Fruit fly (Drosophila melanogaster) whole organism, embryonic: ENCODE data around the gene CG18095.

Experiments used
- Ada2b ChIP-seq: fragments of 200-800 bp; sonication (Bioruptor generic); IDR thresholded peaks from 2 replicates; pipeline ENCODE4 v1.3.6; 2022; ENCODE audit warnings: missing biosample characterization, missing genetic modification characterization
- Bdp1 ChIP-seq: fragments of 200-800 bp; sonication (Bioruptor generic); optimal IDR thresholded peaks from 3 replicates; lab custom pipeline; 2016; ENCODE audit warnings: missing biosample characterization, missing genetic modification characterization
- Bgb ChIP-seq: fragments of 200-800 bp; sonication (Bioruptor generic); IDR thresholded peaks from 2 replicates; pipeline ENCODE4 v1.3.6; 2022; ENCODE audit warnings: missing biosample characterization, missing genetic modification characterization; ENCODE audit not compliant: partially characterized antibody
- CG10267 ChIP-seq: fragments of 200-800 bp; sonication (Bioruptor generic); optimal IDR thresholded peaks from 2 replicates; lab custom pipeline; 2018; ENCODE audit warnings: missing biosample characterization, mild to moderate bottlenecking, missing genetic modification characterization, moderate library complexity
- CG12219 ChIP-seq: fragments of 200-800 bp; sonication (Bioruptor generic); optimal IDR thresholded peaks from 3 replicates; lab custom pipeline; 2018; ENCODE audit warnings: missing biosample characterization, mild to moderate bottlenecking, missing genetic modification characterization
- CG1603 ChIP-seq: fragments of 200-800 bp; sonication (Bioruptor generic); optimal IDR thresholded peaks from 2 replicates; lab custom pipeline; 2019; ENCODE audit warnings: missing biosample characterization, mild to moderate bottlenecking, missing genetic modification characterization, moderate library complexity
- CG18011 ChIP-seq: fragments of 200-800 bp; sonication (Bioruptor generic); optimal IDR thresholded peaks from 2 replicates; lab custom pipeline; 2017; ENCODE audit warnings: missing biosample characterization, missing genetic modification characterization, mild to moderate bottlenecking, moderate library complexity, missing genotype
- CG18262 ChIP-seq: fragments of 200-800 bp; optimal IDR thresholded peaks from 3 replicates; lab custom pipeline; 2019; ENCODE audit warnings: missing biosample characterization, mild to moderate bottlenecking, missing genetic modification characterization, moderate library complexity
- CG31365 ChIP-seq: fragments of 200-800 bp; sonication (Bioruptor generic); optimal IDR thresholded peaks from 2 replicates; lab custom pipeline; 2018; ENCODE audit warnings: missing biosample characterization, mild to moderate bottlenecking, missing genetic modification characterization
- CG3163 ChIP-seq: fragments of 200-800 bp; sonication (Bioruptor generic); optimal IDR thresholded peaks from 3 replicates; lab custom pipeline; 2016; ENCODE audit warnings: missing biosample characterization, missing genetic modification characterization
- CG33213 ChIP-seq: fragments of 200-800 bp; sonication (Bioruptor generic); optimal IDR thresholded peaks from 3 replicates; lab custom pipeline; 2016; ENCODE audit warnings: missing biosample characterization, missing genetic modification characterization
- CG34224 ChIP-seq: fragments of 200-800 bp; sonication (Bioruptor generic); IDR thresholded peaks from 3 replicates; pipeline ENCODE4 v1.3.6; 2022; ENCODE audit warnings: missing biosample characterization, missing genetic modification characterization; ENCODE audit not compliant: partially characterized antibody
- CG4617 ChIP-seq: fragments of 200-800 bp; sonication (Bioruptor generic); optimal IDR thresholded peaks from 3 replicates; lab custom pipeline; 2016; ENCODE audit warnings: missing biosample characterization, missing genetic modification characterization, borderline replicate concordance
- CG7357 ChIP-seq: fragments of 200-800 bp; sonication (Bioruptor generic); IDR thresholded peaks from 3 replicates; pipeline ENCODE4 v1.3.6; 2022; ENCODE audit warnings: missing biosample characterization, missing genetic modification characterization
- CG7839 ChIP-seq: fragments of 200-800 bp; sonication (Bioruptor generic); optimal IDR thresholded peaks from 3 replicates; lab custom pipeline; 2018; ENCODE audit warnings: missing biosample characterization, mild to moderate bottlenecking, missing genetic modification characterization, moderate library complexity
- CG9609 ChIP-seq: fragments of 200-800 bp; sonication (Bioruptor generic); optimal IDR thresholded peaks from 3 replicates; lab custom pipeline; 2016; ENCODE audit warnings: missing biosample characterization, missing genetic modification characterization
- CG9817 ChIP-seq: fragments of 200-800 bp; sonication (Bioruptor generic); optimal IDR thresholded peaks from 2 replicates; lab custom pipeline; 2018; ENCODE audit warnings: missing biosample characterization, mild to moderate bottlenecking, missing genetic modification characterization, moderate library complexity
- Dip3 ChIP-seq: fragments of 200-800 bp; sonication (Bioruptor generic); optimal IDR thresholded peaks from 3 replicates; lab custom pipeline; 2016; ENCODE audit warnings: missing biosample characterization, missing genetic modification characterization
- HmgZ ChIP-seq: fragments of 200-800 bp; sonication (Bioruptor generic); optimal IDR thresholded peaks from 2 replicates; lab custom pipeline; 2018; ENCODE audit warnings: missing biosample characterization, mild to moderate bottlenecking, missing genetic modification characterization
- Hr51 ChIP-seq, 2 experiments: fragments of 200-800 bp; sonication (Bioruptor generic); optimal IDR thresholded peaks; 2 replicates in 1 of 2; 3 replicates in 1 of 2; lab custom pipeline; 2016 to 2018; ENCODE audit warnings: missing biosample characterization in 2 of 2, missing genetic modification characterization in 2 of 2, mild to moderate bottlenecking in 1 of 2, moderate library complexity in 1 of 2
- Jarid2 ChIP-seq: fragments of 200-800 bp; sonication (Bioruptor generic); optimal IDR thresholded peaks from 3 replicates; lab custom pipeline; 2017; ENCODE audit warnings: mild to moderate bottlenecking, missing biosample characterization, missing genetic modification reagents, missing genetic modification characterization
- Kr ChIP-seq: fragments of 200-800 bp; sonication (Bioruptor generic); optimal IDR thresholded peaks from 2 replicates; lab custom pipeline; 2017; ENCODE audit warnings: missing biosample characterization, mild to moderate bottlenecking, missing genetic modification characterization
- Oli ChIP-seq: fragments of 200-800 bp; sonication (Bioruptor generic); optimal IDR thresholded peaks from 2 replicates; lab custom pipeline; 2018; ENCODE audit warnings: missing biosample characterization, mild to moderate bottlenecking, missing genetic modification characterization, moderate library complexity
- TFAM ChIP-seq: fragments of 200-800 bp; sonication (Bioruptor generic); optimal IDR thresholded peaks from 2 replicates; lab custom pipeline; 2017; ENCODE audit warnings: missing biosample characterization, missing genetic modification characterization, inconsistent platforms
- Taf1 ChIP-seq: fragments of 200-800 bp; sonication (Bioruptor generic); IDR thresholded peaks from 2 replicates; pipeline ENCODE4 v1.3.6; 2022; ENCODE audit warnings: missing biosample characterization, missing genetic modification characterization
- ab ChIP-seq: fragments of 200-800 bp; sonication (Bioruptor generic); optimal IDR thresholded peaks from 2 replicates; lab custom pipeline; 2016; ENCODE audit warnings: missing biosample characterization, missing genetic modification characterization
- danr ChIP-seq: fragments of 200-800 bp; sonication (Bioruptor generic); IDR thresholded peaks from 2 replicates; pipeline ENCODE4 v1.3.6; 2022; ENCODE audit warnings: missing biosample characterization, missing genetic modification characterization
- dmrt99B ChIP-seq: fragments of 200-800 bp; sonication (Bioruptor generic); optimal IDR thresholded peaks from 2 replicates; lab custom pipeline; 2018; ENCODE audit warnings: missing biosample characterization, mild to moderate bottlenecking, missing genetic modification characterization, moderate library complexity
- dpn ChIP-seq, 2 experiments: fragments of 200-800 bp; sonication (Bioruptor generic); optimal IDR thresholded peaks; 3 replicates each; lab custom pipeline; 2016; ENCODE audit warnings: missing biosample characterization in 2 of 2, missing genetic modification characterization in 2 of 2
- dysf ChIP-seq: fragments of 200-800 bp; sonication (Bioruptor generic); IDR thresholded peaks from 3 replicates; pipeline ENCODE4 v1.3.6; 2022; ENCODE audit warnings: missing biosample characterization, missing genetic modification characterization
- ems ChIP-seq: fragments of 200-800 bp; sonication (Bioruptor generic); optimal IDR thresholded peaks from 3 replicates; lab custom pipeline; 2016; ENCODE audit warnings: missing biosample characterization, missing genetic modification characterization
- fu2 ChIP-seq: fragments of 200-800 bp; sonication (Bioruptor generic); optimal IDR thresholded peaks from 2 replicates; lab custom pipeline; 2016; ENCODE audit warnings: missing biosample characterization, missing genetic modification characterization
- gsb ChIP-seq: fragments of 200-800 bp; sonication (Bioruptor generic); IDR thresholded peaks from 2 replicates; pipeline ENCODE4 v1.3.6; 2022; ENCODE audit warnings: missing biosample characterization, missing genetic modification characterization
- gt ChIP-seq: fragments of 200-800 bp; sonication (Bioruptor generic); IDR thresholded peaks from 2 replicates; pipeline ENCODE4 v1.3.6; 2022; ENCODE audit warnings: missing biosample characterization, missing genetic modification characterization
- org-1 ChIP-seq: fragments of 200-800 bp; sonication (Bioruptor generic); optimal IDR thresholded peaks from 2 replicates; lab custom pipeline; 2017; ENCODE audit warnings: missing biosample characterization, missing genetic modification characterization
- pfk ChIP-seq: fragments of 200-800 bp; sonication (Bioruptor generic); optimal IDR thresholded peaks from 2 replicates; lab custom pipeline; 2018; ENCODE audit warnings: missing biosample characterization, mild to moderate bottlenecking, missing genetic modification characterization, moderate library complexity
- pros ChIP-seq: fragments of 200-800 bp; sonication (Bioruptor generic); optimal IDR thresholded peaks from 3 replicates; lab custom pipeline; 2019; ENCODE audit warnings: missing biosample characterization, mild to moderate bottlenecking, missing genetic modification characterization, moderate library complexity
- psq ChIP-seq: fragments of 200-800 bp; sonication (Bioruptor generic); optimal IDR thresholded peaks from 2 replicates; lab custom pipeline; 2017; ENCODE audit warnings: missing biosample characterization, missing genetic modification characterization
- repo ChIP-seq: fragments of 200-800 bp; sonication (Bioruptor generic); optimal IDR thresholded peaks from 2 replicates; lab custom pipeline; 2016; ENCODE audit warnings: missing biosample characterization, missing genetic modification characterization
- ro ChIP-seq: fragments of 200-800 bp; sonication (Bioruptor generic); IDR thresholded peaks from 2 replicates; pipeline ENCODE4 v1.3.6; 2022; ENCODE audit warnings: missing biosample characterization, missing genetic modification characterization
- scrt ChIP-seq: fragments of 200-800 bp; sonication (Bioruptor generic); optimal IDR thresholded peaks from 2 replicates; lab custom pipeline; 2018; ENCODE audit warnings: missing biosample characterization, mild to moderate bottlenecking, missing genetic modification characterization, moderate library complexity
- slou ChIP-seq: fragments of 200-800 bp; sonication (Bioruptor generic); optimal IDR thresholded peaks from 3 replicates; lab custom pipeline; 2016; ENCODE audit warnings: missing biosample characterization, missing genetic modification characterization
- so ChIP-seq: fragments of 200-800 bp; sonication (Bioruptor generic); IDR thresholded peaks from 3 replicates; pipeline ENCODE4 v1.3.6; 2022; ENCODE audit warnings: missing biosample characterization, missing genetic modification characterization
- sug ChIP-seq: fragments of 200-800 bp; optimal IDR thresholded peaks from 2 replicates; lab custom pipeline; 2019; ENCODE audit warnings: missing biosample characterization, mild to moderate bottlenecking, missing genetic modification characterization, moderate library complexity
- toy ChIP-seq: fragments of 200-800 bp; sonication (Bioruptor generic); IDR thresholded peaks from 2 replicates; pipeline ENCODE4 v1.3.6; 2022; ENCODE audit warnings: missing biosample characterization, missing genetic modification characterization
- trem ChIP-seq: fragments of 200-800 bp; optimal IDR thresholded peaks from 3 replicates; lab custom pipeline; 2019; ENCODE audit warnings: missing biosample characterization, mild to moderate bottlenecking, missing genetic modification characterization, moderate library complexity
- tx ChIP-seq: fragments of 200-800 bp; sonication (Bioruptor generic); optimal IDR thresholded peaks from 2 replicates; lab custom pipeline; 2016; ENCODE audit warnings: missing biosample characterization, missing genetic modification characterization
- unpg ChIP-seq: fragments of 200-800 bp; sonication (Bioruptor generic); optimal IDR thresholded peaks from 3 replicates; lab custom pipeline; 2018; ENCODE audit warnings: missing biosample characterization, mild to moderate bottlenecking, missing genetic modification characterization, moderate library complexity
- wor ChIP-seq: fragments of 200-800 bp; sonication (Bioruptor generic); IDR thresholded peaks from 2 replicates; pipeline ENCODE4 v1.3.6; 2022; ENCODE audit warnings: missing biosample characterization, missing genetic modification characterization
- yki ChIP-seq: fragments of >200 bp; optimal IDR thresholded peaks from 3 replicates; lab custom pipeline; 2018
- z ChIP-seq: fragments of 200-800 bp; sonication (Bioruptor generic); IDR thresholded peaks from 3 replicates; pipeline ENCODE4 v1.3.6; 2022; ENCODE audit warnings: missing biosample characterization, missing genetic modification characterization

Gene CG18095

dm6 chr2L:14047170-14047632 is 15.9 kb upstream of the CG18095 start, which contains the start of gene NimC4 (continued):
- TF ChIP-seq CG10267 (tag; lab: Kevin White, UChicago), result peak; percentile 85
- TF ChIP-seq CG4617 (GFP tag; lab: Kevin White, UChicago), result peak; percentile 35
- no peak for TF ChIP-seq sug (tag; lab: Kevin White, UChicago)
- peak; percentile 38 for TF ChIP-seq ab (GFP tag; lab: Kevin White, UChicago)
- peak; percentile 78 for TF ChIP-seq gt
- TF ChIP-seq ems (GFP tag; lab: Kevin White, UChicago), result peak; percentile 55
- peak; percentile 72 for TF ChIP-seq org-1
- peak; percentile 60 for TF ChIP-seq Oli (tag; lab: Kevin White, UChicago)
- TF ChIP-seq TFAM (GFP tag; lab: Kevin White, UChicago), result peak; percentile 33
- TF ChIP-seq CG18262, result peak; percentile 93
- peak; percentile 39; the same call in 1 of the 2 replicates for TF ChIP-seq wor (GFP tag; lab: Robert Waterston, UW)
- TF ChIP-seq Ada2b, result no peak; the same call in 1 of the 2 replicates
- TF ChIP-seq fu2, result no peak
- TF ChIP-seq CG31365 (tag; lab: Kevin White, UChicago), result no peak
- peak; percentile 77 for TF ChIP-seq unpg
- no peak for TF ChIP-seq CG9817 (tag; lab: Kevin White, UChicago)
- TF ChIP-seq CG12219 (GFP tag; lab: Kevin White, UChicago), result peak; percentile 67
- TF ChIP-seq repo (GFP tag; lab: Kevin White, UChicago), result peak; percentile 59
- peak; percentile 76 for TF ChIP-seq CG33213 (GFP tag; lab: Kevin White, UChicago)
- peak; percentile 78 for TF ChIP-seq CG7839 (tag; lab: Kevin White, UChicago)
- peak; percentile 59 for TF ChIP-seq Bdp1
- TF ChIP-seq slou (GFP tag; lab: Kevin White, UChicago), result peak; percentile 35
- TF ChIP-seq psq (GFP tag; lab: Kevin White, UChicago), result no peak
- no peak for TF ChIP-seq Bgb (GFP tag; lab: Robert Waterston, UW)
- 0 out of 2 replicates have a peak, but pooled peaks have one; percentile 35 for TF ChIP-seq toy (GFP tag; lab: Robert Waterston, UW)
- TF ChIP-seq Taf1 (GFP tag; lab: Robert Waterston, UW), result no peak
- TF ChIP-seq CG1603 (tag; lab: Kevin White, UChicago), result peak; percentile 94
- TF ChIP-seq Dip3, result no peak
- TF ChIP-seq CG7357, result peak; percentile 57; the same call in 1 of the 3 replicates
- peak; percentile 14 to 84 for TF ChIP-seq Hr51 (GFP tag; optimal IDR thresholded peaks at IDR 0.05; lab: Kevin White, UChicago)
- no peak for TF ChIP-seq pfk (GFP tag; lab: Kevin White, UChicago)
- TF ChIP-seq HmgZ, result no peak
- peak; percentile 46 for TF ChIP-seq dmrt99B (tag; lab: Kevin White, UChicago)
- peak; percentile 52 for TF ChIP-seq tx
- TF ChIP-seq dpn (GFP tag; optimal IDR thresholded peaks at IDR 0.05; lab: Kevin White, UChicago), result peak; percentile 58 to 72
- peak; percentile 56; the same call in 1 of the 3 replicates for TF ChIP-seq z (GFP tag; lab: Robert Waterston, UW)
- peak; percentile 69 for TF ChIP-seq CG9609 (GFP tag; lab: Kevin White, UChicago)
- peak; percentile 33 for TF ChIP-seq CG3163 (GFP tag; lab: Kevin White, UChicago)
- no peak for TF ChIP-seq CG18011 (GFP tag; lab: Kevin White, UChicago)
- TF ChIP-seq Jarid2 (GFP tag; lab: Kevin White, UChicago), result no peak
- TF ChIP-seq trem (tag; lab: Kevin White, UChicago), result peak; percentile 92
- TF ChIP-seq danr, result peak; percentile 59
- TF ChIP-seq dysf (GFP tag; lab: Robert Waterston, UW), result peak; percentile 48; the same call in 2 of the 3 replicates
- TF ChIP-seq so, result 0 out of 3 replicates have a peak, but pooled peaks have one; percentile 55
- TF ChIP-seq ro, result peak; percentile 30; the same call in 1 of the 2 replicates
- no peak for TF ChIP-seq scrt
- peak; percentile 20 for TF ChIP-seq pros (GFP tag; lab: Kevin White, UChicago)
- peak; percentile 90 for TF ChIP-seq Kr (GFP tag; lab: Kevin White, UChicago)
- no peak for TF ChIP-seq gsb (GFP tag; lab: Robert Waterston, UW)
- TF ChIP-seq CG34224 (GFP tag; lab: Robert Waterston, UW), result no peak
- no peak for TF ChIP-seq yki (lab: Kevin White, UChicago)
